Worm (Caenorhabditis elegans): ENCODE data around the gene F35C5.12.

The F35C5.12 gene

DNA sequence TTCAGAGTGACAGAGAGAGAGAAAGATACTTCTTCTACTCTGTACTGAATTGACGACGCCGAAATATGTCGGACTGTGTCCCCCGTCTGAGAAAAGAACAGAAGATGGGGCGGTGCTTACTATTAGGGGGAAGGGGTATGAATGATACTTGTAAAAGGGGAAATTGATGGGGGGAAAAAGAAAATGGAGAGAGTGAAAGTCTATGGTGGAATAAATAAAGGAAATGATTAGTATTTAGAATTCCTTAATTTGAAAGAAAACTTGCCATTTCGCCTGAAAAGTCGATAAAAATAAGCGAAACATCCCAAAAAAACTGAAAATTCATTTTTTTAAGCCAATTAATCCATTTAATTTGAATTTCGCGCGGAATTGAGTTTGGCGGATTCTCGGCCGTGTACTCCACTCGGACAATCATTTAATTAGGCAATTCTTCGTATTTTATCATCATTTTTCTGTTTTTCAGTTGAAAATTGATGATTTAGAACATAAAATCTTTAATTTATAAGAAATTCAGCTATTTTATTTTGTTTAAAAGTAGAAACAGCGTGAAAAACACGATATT is at the start of gene F35C5.12:
Gene F35C5.12 (minus strand): TSS at position 51 of the 562 bp plus-strand sequence.
- TF ChIP-seq him-1 (tag; optimal IDR thresholded peaks at IDR 0.05) = no peak
- no peak for TF ChIP-seq dao-5 (tag; optimal IDR thresholded peaks at IDR 0.05)
- TF ChIP-seq W03F9.2 (tag; optimal IDR thresholded peaks at IDR 0.05) = no peak

DNA sequence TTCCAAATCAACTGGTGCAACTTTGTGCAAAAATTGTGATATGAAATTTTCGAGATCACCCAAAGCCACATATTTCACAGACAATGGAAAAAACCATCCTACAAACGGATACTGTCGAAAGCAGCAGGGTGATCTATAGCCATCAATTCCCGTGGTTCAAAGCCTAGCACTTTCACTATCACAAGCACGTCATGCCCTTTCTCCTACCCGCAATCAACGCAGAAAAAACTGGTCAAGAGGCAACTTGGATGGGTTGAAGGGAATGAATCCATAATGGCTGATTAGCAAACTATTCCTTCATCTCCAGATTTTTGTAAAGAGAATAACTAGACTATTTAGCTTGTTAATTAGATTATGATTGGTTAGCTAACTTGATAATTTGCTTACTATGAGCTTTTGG is 47.4 kb upstream of the F35C5.12 start:
- TF ChIP-seq him-1 (tag; optimal IDR thresholded peaks at IDR 0.05) (no peak), W03F9.2 (tag; optimal IDR thresholded peaks at IDR 0.05) (no peak), dao-5 (tag; optimal IDR thresholded peaks at IDR 0.05) (no peak)

DNA sequence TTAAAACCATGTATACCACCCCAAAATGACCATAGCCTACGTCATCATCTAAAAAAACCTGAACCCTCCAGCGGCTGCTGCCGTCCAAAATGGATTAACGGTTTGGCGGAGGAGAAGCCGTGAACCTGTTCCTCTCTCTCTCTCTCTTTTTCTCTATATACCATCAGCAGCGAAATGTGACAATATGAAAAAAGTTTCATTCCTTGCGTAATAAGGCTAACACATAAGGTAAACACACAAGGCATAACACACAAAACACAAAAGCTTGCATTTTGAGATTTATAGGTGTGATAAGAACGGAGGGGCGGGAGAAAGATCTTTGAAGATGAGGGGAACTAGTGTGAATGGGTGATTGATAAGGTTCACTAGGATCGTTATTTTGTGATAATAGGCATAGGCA is 46.9 kb upstream of the F35C5.12 start:
- TF ChIP-seq him-1 (tag; optimal IDR thresholded peaks at IDR 0.05) = no peak
- no peak for TF ChIP-seq W03F9.2 (tag; optimal IDR thresholded peaks at IDR 0.05)
- no peak for TF ChIP-seq dao-5 (tag; optimal IDR thresholded peaks at IDR 0.05)

DNA sequence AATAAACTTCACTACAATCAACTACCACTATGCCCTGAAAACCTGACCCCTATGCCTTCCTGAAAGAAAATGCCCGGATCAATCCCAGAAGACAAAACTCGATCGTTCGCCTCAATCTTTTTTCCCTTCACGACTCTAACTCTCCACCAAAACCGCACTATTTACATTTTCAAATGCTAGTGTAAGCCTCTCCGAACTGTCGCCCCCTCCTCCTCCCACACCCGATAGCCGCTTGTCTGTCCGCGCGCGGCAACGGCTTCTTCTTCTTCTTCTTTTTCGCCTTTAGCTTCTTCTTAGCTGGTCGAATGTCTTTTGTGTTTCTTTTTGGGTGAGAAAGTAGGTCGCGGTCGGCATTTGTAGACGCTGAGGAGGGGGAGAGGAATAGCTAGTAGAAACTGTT is 45.8 kb upstream of the F35C5.12 start:
- TF ChIP-seq dao-5 (tag; optimal IDR thresholded peaks at IDR 0.05) = no peak
- TF ChIP-seq W03F9.2 (tag; optimal IDR thresholded peaks at IDR 0.05) = no peak
- no peak for TF ChIP-seq him-1 (tag; optimal IDR thresholded peaks at IDR 0.05)

DNA sequence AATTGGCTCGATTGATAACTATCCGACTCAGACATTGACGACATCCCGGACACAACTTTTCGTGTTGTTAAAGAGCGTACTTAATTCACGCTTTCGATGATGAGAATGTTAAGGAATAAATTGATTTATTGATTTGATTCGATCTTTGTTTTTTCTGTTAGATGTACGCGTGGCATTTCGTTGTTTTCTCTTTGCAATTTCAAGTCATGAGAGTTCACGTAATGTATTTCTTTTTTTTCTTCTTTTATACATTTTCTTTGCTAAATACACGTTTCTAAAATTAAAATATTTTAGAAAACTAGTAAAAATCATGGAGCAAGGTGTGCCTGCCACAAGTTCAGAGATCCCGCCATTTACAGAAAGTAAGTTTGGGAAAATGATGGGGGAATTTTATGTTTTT is 40.3 kb upstream of the F35C5.12 start, which contains the start of the genes Y38F1A.1 and Y38F1A.2:
Gene Y38F1A.1 (minus strand): TSS at position 101 of the 400 bp plus-strand sequence.
Gene Y38F1A.2 (plus strand): TSS at position 289 of the 400 bp plus-strand sequence.
- TF ChIP-seq dao-5 (tag; optimal IDR thresholded peaks at IDR 0.05) = no peak
- no peak for TF ChIP-seq W03F9.2 (tag; optimal IDR thresholded peaks at IDR 0.05)
- no peak for TF ChIP-seq him-1 (tag; optimal IDR thresholded peaks at IDR 0.05)

DNA sequence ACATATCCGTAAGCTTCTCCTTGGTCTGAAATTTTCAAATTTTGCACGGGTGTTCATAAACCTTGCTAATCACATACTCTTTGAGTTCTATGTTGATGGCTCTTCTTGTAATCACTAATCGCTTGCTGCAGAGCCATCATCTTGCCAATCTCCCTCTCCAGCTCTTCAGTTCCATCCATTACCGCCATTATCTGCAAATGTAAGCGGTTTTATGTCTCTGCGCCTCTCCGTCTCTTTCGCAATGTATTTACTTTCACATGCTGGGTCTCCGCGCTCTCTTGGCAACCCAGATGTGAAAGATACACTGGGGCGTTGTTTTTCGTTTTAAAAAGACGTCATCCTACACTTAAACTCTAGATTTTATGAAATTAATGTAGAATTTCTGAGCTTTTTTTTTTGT is 38.9 kb upstream of the F35C5.12 start:
- TF ChIP-seq dao-5 (tag; optimal IDR thresholded peaks at IDR 0.05) = no peak
- TF ChIP-seq him-1 (tag; optimal IDR thresholded peaks at IDR 0.05) = no peak
- no peak for TF ChIP-seq W03F9.2 (tag; optimal IDR thresholded peaks at IDR 0.05)

DNA sequence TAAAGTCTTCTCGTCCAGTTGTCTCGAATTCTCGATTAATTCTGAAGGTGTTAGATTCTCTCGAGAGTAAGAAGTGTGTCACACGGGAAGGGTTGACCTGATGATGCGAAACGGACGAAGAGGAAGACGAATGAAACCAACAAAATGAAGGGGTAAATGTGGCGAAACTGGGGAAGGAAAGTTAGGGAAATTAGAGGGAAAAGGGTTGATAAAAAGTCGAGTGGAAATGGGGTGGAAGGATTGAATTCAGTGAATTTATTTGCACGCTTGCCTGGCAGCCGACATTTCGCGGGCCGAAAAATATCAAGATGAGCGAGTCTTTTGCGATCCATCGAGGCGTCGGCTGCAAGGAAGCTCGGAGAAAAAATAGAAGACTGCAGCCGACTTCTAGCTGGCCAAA is 33.8 kb upstream of the F35C5.12 start, which contains the start of gene F58G1.7:
Gene F58G1.7 (minus strand): TSS at position 101 of the 400 bp plus-strand sequence.
- TF ChIP-seq dao-5 (tag; optimal IDR thresholded peaks at IDR 0.05) (no peak), him-1 (tag; optimal IDR thresholded peaks at IDR 0.05) (no peak), W03F9.2 (tag; optimal IDR thresholded peaks at IDR 0.05) (no peak)

DNA sequence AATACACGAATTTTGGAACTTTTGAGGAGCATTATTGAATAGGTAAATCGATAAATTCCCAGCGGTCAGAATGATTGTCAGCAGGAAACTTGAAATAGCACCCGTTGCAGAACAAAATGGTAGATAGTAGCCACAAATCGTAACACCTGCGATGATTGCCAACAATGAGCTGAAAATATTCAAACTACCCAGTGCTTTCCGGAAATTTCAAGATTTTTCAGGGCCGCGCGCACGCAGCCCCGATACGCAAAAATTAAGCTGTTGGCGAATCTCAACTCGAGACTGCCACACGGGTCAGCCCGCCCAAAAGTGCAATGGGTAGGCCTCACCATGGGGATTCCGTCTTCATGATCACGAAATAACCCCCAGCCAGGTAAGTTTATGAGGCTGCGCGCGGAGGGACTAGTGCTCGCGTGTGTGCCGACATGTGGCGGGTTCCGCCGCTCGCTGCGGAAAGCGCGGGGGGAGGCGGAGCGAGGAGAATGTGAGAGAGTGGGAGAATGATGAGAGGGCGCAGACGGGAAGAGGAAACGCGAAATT is 30.3 kb upstream of the F35C5.12 start:
- peak; percentile 82 for TF ChIP-seq him-1 (tag; optimal IDR thresholded peaks at IDR 0.05)
- TF ChIP-seq dao-5 (tag; optimal IDR thresholded peaks at IDR 0.05) = peak; percentile 85
- TF ChIP-seq W03F9.2 (tag; optimal IDR thresholded peaks at IDR 0.05) = peak; percentile 80

DNA sequence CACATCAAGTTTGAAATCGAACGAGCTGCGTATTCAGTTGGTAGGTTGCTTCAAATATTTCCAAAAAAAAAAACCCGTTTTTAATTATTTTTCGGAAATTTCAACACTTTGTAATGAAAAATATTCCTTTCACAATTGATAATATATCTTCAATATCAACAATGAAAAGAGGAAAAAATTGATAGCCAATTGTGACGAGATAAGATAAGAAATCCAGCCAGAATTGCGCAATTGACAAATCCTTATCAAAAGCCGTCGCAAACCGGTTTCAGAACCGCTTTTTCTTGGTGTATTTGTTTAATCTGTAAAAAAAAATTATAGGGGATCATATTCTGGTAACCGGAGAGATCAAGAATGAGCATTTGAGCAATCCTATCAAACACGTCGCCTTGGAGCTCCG is 28.1 kb upstream of the F35C5.12 start:
- no peak for TF ChIP-seq him-1 (tag; optimal IDR thresholded peaks at IDR 0.05)
- no peak for TF ChIP-seq dao-5 (tag; optimal IDR thresholded peaks at IDR 0.05)

DNA sequence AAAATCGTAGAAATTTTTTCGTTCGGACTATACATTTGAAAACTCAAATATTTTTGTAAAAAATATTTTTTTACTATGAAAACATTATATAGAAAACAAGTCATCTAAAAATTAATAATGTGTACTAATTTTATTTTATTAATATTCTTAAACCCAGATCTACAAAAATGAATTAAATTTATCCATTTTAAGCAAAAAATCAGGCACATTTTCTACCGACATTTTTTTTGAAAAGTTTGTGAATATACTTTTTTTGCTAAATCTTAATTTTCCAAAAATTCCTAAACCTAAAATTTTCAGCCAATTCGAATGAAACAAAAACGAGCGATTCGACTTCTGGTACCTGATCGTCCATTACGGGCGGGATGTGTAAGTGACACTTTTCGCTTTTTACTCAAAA is 25.4 kb upstream of the F35C5.12 start, which contains the start of gene arrd-10:
Gene arrd-10 (plus strand): TSS at position 301 of the 400 bp plus-strand sequence.
- TF ChIP-seq dao-5 (tag; optimal IDR thresholded peaks at IDR 0.05) (no peak), W03F9.2 (tag; optimal IDR thresholded peaks at IDR 0.05) (no peak), him-1 (tag; optimal IDR thresholded peaks at IDR 0.05) (no peak)

DNA sequence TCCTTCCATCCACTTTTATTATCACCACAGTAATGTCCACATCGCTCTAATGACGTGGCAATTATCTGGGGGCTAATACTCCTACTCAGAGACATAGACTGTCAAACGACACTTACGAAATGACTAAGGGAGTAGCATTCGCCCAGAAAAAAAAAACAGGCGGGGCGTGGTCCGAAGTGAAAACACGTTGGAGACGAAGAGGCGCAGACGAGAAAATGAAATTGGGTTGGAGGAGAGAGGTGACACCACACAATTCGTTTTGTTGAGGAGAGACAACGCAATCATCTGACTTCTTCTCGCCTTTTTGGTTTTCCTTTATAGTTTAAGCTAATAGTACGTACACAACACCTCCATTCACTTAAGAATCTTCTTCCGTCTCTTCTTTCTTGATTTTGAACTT is 24.8 kb upstream of the F35C5.12 start:
- TF ChIP-seq dao-5 (tag; optimal IDR thresholded peaks at IDR 0.05) = no peak
- no peak for TF ChIP-seq W03F9.2 (tag; optimal IDR thresholded peaks at IDR 0.05)
- no peak for TF ChIP-seq him-1 (tag; optimal IDR thresholded peaks at IDR 0.05)

DNA sequence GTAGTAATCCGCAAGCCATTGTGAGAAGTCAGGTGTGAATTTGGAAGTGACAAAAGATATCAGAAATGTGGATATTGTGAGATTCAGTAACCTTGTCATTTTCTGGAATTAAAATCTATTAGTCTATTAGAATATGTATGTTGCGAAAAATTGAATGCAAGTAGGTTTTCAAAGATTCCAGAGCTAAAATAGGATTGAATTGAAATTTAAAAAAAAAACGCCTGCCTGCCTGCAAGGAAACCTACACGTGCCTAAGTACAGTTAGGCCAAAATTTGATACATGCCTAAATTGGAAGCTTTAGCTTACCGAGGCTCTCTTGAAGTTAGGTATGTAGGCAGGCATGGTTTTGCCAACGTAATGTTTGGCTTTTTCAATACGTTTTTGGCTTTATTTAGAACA is 20.9 kb upstream of the F35C5.12 start, which contains the start of gene lips-9:
Gene lips-9 (minus strand): TSS at position 101 of the 400 bp plus-strand sequence.
- TF ChIP-seq W03F9.2 (tag; optimal IDR thresholded peaks at IDR 0.05) = no peak
- TF ChIP-seq dao-5 (tag; optimal IDR thresholded peaks at IDR 0.05) = no peak
- TF ChIP-seq him-1 (tag; optimal IDR thresholded peaks at IDR 0.05) = no peak

DNA sequence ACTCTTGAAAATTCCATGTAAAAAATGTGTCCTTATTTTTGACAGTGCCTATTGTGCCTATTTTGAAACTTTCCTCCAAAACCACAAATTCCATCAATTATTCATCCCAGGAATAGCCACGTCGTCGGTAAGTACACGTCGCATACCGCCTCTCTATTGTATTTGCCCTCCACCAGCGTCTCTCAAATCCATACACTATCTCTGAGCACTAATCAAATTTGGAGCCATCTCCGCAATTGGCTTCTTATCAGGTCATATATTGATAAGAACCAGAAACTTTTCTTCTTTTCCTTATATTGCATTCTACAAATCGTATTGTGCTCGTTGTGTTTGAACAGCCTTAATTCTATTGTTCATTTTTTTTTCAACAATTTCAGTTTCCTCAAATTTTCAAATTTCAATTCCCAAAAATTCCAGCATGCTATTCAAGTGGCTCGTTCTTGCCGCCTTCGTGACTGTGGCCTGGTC is 17.1 kb upstream of the F35C5.12 start, which contains the start of gene dct-18:
Gene dct-18 (plus strand): TSS at position 418 of the 468 bp plus-strand sequence.
- TF ChIP-seq him-1 (tag; optimal IDR thresholded peaks at IDR 0.05) (no peak), dao-5 (tag; optimal IDR thresholded peaks at IDR 0.05) (no peak), W03F9.2 (tag; optimal IDR thresholded peaks at IDR 0.05) (no peak)

DNA sequence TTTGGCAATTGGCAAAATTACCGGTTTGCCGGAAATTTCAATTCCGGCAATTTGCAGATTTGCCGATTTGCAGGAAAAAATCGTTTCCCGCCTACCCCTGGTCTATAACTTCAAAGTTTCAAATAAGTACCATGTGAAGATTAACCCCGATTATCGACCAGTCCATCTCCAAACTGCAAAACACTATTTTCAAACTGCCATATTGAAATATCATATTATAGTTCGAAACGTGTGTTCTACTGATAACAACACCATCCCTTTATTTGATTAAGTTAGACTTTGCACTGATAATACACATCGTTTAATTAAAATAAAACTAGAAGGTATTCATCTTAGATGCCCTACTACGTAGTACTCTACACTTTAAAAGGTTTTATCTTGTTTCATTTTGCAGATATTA is 15.8 kb upstream of the F35C5.12 start:
- TF ChIP-seq W03F9.2 (tag; optimal IDR thresholded peaks at IDR 0.05) (no peak), him-1 (tag; optimal IDR thresholded peaks at IDR 0.05) (no peak), dao-5 (tag; optimal IDR thresholded peaks at IDR 0.05) (no peak)

Data from whole organism, L4/young adult.